Worm (Caenorhabditis elegans) whole organism, L1 larva: Measurements from ENCODE around the gene ZK1307.7.
A peak's percentile ranks its signal among the peaks of the same experiment; 100 is the strongest.

Experiments used
- blmp-1 ChIP-seq: fragments of 150-350 bp; optimal IDR thresholded peaks from 2 replicates; lab custom pipeline; 2014; ENCODE audit warnings: missing biosample characterization, missing genetic modification characterization
- ceh-82 ChIP-seq, 3 experiments: fragments of 150-350 bp in 1 of 3; sonication (generic microtip) in 2 of 3; optimal IDR thresholded peaks; 2 replicates each; lab custom pipeline; 2014 to 2017; ENCODE audit warnings: missing biosample characterization in 3 of 3, missing genetic modification characterization in 3 of 3
- ces-1 ChIP-seq: fragments of 150-350 bp; optimal IDR thresholded peaks from 2 replicates; lab custom pipeline; 2014; ENCODE audit warnings: missing biosample characterization, missing genetic modification reagents, missing genetic modification characterization
- dpl-1 ChIP-seq, 3 experiments: fragments of 150-350 bp in 2 of 3; sonication (generic microtip) in 1 of 3; optimal IDR thresholded peaks; 2 replicates each; lab custom pipeline; 2014 to 2017; ENCODE audit warnings: missing biosample characterization in 3 of 3, missing genetic modification characterization in 3 of 3, missing genetic modification reagents in 3 of 3
- efl-1 ChIP-seq, 4 experiments: fragments of 150-350 bp; optimal IDR thresholded peaks in 3 of 4; peaks in 1 of 4; 1 replicate in 1 of 4; 2 replicates in 3 of 4; lab custom pipeline; 2014; ENCODE audit warnings: missing biosample characterization in 2 of 4, missing genetic modification characterization in 2 of 4, missing genetic modification reagents in 2 of 4
- fkh-10 ChIP-seq: sonication (generic microtip); optimal IDR thresholded peaks from 2 replicates; lab custom pipeline; 2017; ENCODE audit warnings: missing biosample characterization, missing genetic modification reagents, missing genetic modification characterization
- hlh-17 ChIP-seq: fragments of 200-800 bp; sonication (Bioruptor generic); optimal IDR thresholded peaks from 2 replicates; lab custom pipeline; 2018; ENCODE audit warnings: missing genetic modification characterization, mild to moderate bottlenecking, missing compliant biosample characterization, moderate library complexity, borderline replicate concordance
- lin-14 ChIP-seq: fragments of 200-800 bp; sonication (Bioruptor generic); optimal IDR thresholded peaks from 2 replicates; lab custom pipeline; 2018; ENCODE audit warnings: mild to moderate bottlenecking, missing genetic modification characterization, moderate library complexity, missing compliant biosample characterization
- lin-15B ChIP-seq: fragments of 150-350 bp; sonication (generic microtip); optimal IDR thresholded peaks from 3 replicates; lab custom pipeline; 2014; ENCODE audit warnings: missing biosample characterization, missing genetic modification characterization
- lin-35 ChIP-seq, 2 experiments: fragments of 150-350 bp; optimal IDR thresholded peaks; 2 replicates each; lab custom pipeline; 2014; ENCODE audit warnings: missing biosample characterization in 2 of 2, missing genetic modification characterization in 2 of 2, missing genetic modification reagents in 2 of 2
- lin-39 ChIP-seq: fragments of 150-350 bp; optimal IDR thresholded peaks from 2 replicates; lab custom pipeline; 2014; ENCODE audit warnings: missing biosample characterization, missing genetic modification reagents, missing genetic modification characterization
- lsy-2 ChIP-seq, 2 experiments: fragments of 150-350 bp; optimal IDR thresholded peaks; 2 replicates each; lab custom pipeline; 2014; ENCODE audit warnings: missing biosample characterization in 2 of 2, missing genetic modification characterization in 2 of 2
- mef-2 ChIP-seq: fragments of 150-350 bp; optimal IDR thresholded peaks from 2 replicates; lab custom pipeline; 2014; ENCODE audit warnings: missing biosample characterization, missing genetic modification characterization
- mep-1 ChIP-seq: fragments of 150-350 bp; optimal IDR thresholded peaks from 2 replicates; lab custom pipeline; 2014; ENCODE audit warnings: missing biosample characterization, missing genetic modification characterization
- nhr-11 ChIP-seq: fragments of 150-350 bp; optimal IDR thresholded peaks from 2 replicates; lab custom pipeline; 2014; ENCODE audit warnings: missing biosample characterization, missing genetic modification characterization
- nhr-12 ChIP-seq: sonication (generic microtip); optimal IDR thresholded peaks from 2 replicates; lab custom pipeline; 2017; ENCODE audit warnings: missing biosample characterization, missing genetic modification characterization
- nhr-19 ChIP-seq: fragments of 200-800 bp; sonication (Bioruptor generic); conservative IDR thresholded peaks from 2 replicates; pipeline ENCODE4 v1.3.6; 2022; ENCODE audit warnings: missing genetic modification characterization, missing compliant biosample characterization
- nhr-20 ChIP-seq: sonication (generic microtip); optimal IDR thresholded peaks from 2 replicates; lab custom pipeline; 2016; ENCODE audit warnings: mild to moderate bottlenecking, missing genetic modification characterization, missing compliant biosample characterization
- nhr-237 ChIP-seq: fragments of 150-350 bp; optimal IDR thresholded peaks from 2 replicates; lab custom pipeline; 2014; ENCODE audit warnings: missing biosample characterization, missing genetic modification characterization
- nhr-71 ChIP-seq: sonication (generic microtip); optimal IDR thresholded peaks from 2 replicates; lab custom pipeline; 2016; ENCODE audit warnings: mild to moderate bottlenecking, missing genetic modification characterization, moderate library complexity, missing compliant biosample characterization
- nhr-77 ChIP-seq: fragments of 150-350 bp; optimal IDR thresholded peaks from 2 replicates; lab custom pipeline; 2014; ENCODE audit warnings: missing biosample characterization, missing genetic modification characterization
- nhr-85 ChIP-seq: sonication (generic microtip); peaks from one replicate; lab custom pipeline; 2016; ENCODE audit warnings: missing genetic modification characterization, inconsistent platforms, missing compliant biosample characterization
- rnt-1 ChIP-seq: sonication (generic microtip); optimal IDR thresholded peaks from 2 replicates; lab custom pipeline; 2016; ENCODE audit warnings: mild to moderate bottlenecking, missing genetic modification characterization, moderate library complexity, missing compliant biosample characterization
- skn-1 ChIP-seq: fragments of 150-350 bp; optimal IDR thresholded peaks from 2 replicates; lab custom pipeline; 2014; ENCODE audit warnings: missing biosample characterization, missing genetic modification characterization
- snu-23 ChIP-seq: sonication (generic microtip); optimal IDR thresholded peaks from 2 replicates; lab custom pipeline; 2016; ENCODE audit warnings: missing genetic modification characterization, missing compliant biosample characterization
- swsn-7 ChIP-seq: sonication (generic microtip); optimal IDR thresholded peaks from 2 replicates; lab custom pipeline; 2016; ENCODE audit warnings: missing genetic modification characterization, missing compliant biosample characterization
- tlp-1 ChIP-seq: fragments of 150-350 bp; optimal IDR thresholded peaks from 2 replicates; lab custom pipeline; 2014; ENCODE audit warnings: missing biosample characterization, missing genetic modification characterization
- unc-130 ChIP-seq: fragments of 150-350 bp; optimal IDR thresholded peaks from 2 replicates; lab custom pipeline; 2017; ENCODE audit warnings: missing biosample characterization, missing genetic modification characterization, inconsistent platforms
- unc-30 ChIP-seq: sonication (generic microtip); optimal IDR thresholded peaks from 2 replicates; lab custom pipeline; 2017; ENCODE audit warnings: missing biosample characterization, missing genetic modification characterization
- unc-62 ChIP-seq: fragments of 150-350 bp; optimal IDR thresholded peaks from 2 replicates; lab custom pipeline; 2014; ENCODE audit warnings: missing biosample characterization, missing genetic modification reagents, missing genetic modification characterization
- xbp-1 ChIP-seq: sonication (generic microtip); optimal IDR thresholded peaks from 2 replicates; lab custom pipeline; 2016; ENCODE audit warnings: missing genetic modification characterization, missing compliant biosample characterization
- ztf-11 ChIP-seq, 2 experiments: sonication (generic microtip); optimal IDR thresholded peaks; 2 replicates each; lab custom pipeline; 2016 to 2017; ENCODE audit warnings: missing genetic modification characterization in 2 of 2, missing biosample characterization in 1 of 2, missing compliant biosample characterization in 1 of 2

ZK1307.7 gene

DNA sequence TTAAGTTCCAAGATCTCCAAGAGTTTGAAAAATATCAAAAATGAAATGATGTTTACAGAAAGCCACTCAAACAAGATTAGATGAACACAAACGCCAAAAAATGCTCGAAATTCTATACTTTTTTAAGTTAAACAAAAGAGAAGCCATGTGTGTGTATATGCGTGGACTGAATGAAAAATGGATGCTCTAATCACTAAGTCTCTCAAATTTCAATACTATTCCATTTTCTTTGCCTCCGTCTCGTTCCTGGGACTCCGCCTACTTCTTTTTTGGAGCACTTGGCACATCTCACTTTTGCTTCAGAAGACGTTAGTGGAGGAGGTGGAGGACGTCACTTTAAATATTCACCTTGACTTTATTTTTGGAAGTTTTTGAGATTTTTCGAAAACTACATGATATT is 43.4 kb downstream of the ZK1307.7 start:
- TF ChIP-seq unc-62 (no peak), lin-14 (peak; percentile 26)

- TF ChIP-seq lin-14, result peak; percentile 28
- TF ChIP-seq unc-130 (tag; lab: Kevin White, UChicago), result no peak
Observed at ce11 chrII:9680493-9680892, 44.1 kb downstream of the ZK1307.7 start, which contains the start of gene ZK1320.13. TSS of gene ZK1320.13 (plus strand) at chrII:9680793.

DNA sequence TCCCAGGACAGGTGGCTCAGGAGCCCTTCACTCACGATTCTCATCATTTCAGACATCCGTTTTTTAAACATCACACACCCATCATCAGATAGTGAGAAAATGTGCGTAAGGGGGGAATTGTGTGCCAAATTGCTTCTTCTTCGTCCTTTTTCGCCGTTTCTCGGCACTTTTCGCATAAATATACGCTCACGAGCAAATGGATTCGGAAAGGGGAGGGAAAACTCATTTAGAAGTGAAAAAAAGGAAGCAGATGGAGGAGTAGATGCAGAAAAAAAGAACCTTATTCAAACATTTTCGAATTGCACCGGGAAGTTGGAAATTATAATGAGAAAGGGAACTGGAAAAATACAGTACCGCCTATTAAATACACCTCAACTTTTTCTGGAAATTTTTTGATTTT is 45.6 kb downstream of the ZK1307.7 start:
- TF ChIP-seq ces-1 (no peak), fkh-10 (GFP tag; lab: Kevin White, UChicago) (peak; percentile 76), lin-14 (peak; percentile 56)

- no peak for TF ChIP-seq swsn-7
- no peak for TF ChIP-seq nhr-71 (tag; lab: Kevin White, UChicago)
- no peak for TF ChIP-seq unc-30 (tag; lab: Kevin White, UChicago)
- no peak for TF ChIP-seq ztf-11 (tag; optimal IDR thresholded peaks at IDR 0.05; lab: Kevin White, UChicago)
Observed at ce11 chrII:9684175-9684574, 47.8 kb downstream of the ZK1307.7 start.

DNA sequence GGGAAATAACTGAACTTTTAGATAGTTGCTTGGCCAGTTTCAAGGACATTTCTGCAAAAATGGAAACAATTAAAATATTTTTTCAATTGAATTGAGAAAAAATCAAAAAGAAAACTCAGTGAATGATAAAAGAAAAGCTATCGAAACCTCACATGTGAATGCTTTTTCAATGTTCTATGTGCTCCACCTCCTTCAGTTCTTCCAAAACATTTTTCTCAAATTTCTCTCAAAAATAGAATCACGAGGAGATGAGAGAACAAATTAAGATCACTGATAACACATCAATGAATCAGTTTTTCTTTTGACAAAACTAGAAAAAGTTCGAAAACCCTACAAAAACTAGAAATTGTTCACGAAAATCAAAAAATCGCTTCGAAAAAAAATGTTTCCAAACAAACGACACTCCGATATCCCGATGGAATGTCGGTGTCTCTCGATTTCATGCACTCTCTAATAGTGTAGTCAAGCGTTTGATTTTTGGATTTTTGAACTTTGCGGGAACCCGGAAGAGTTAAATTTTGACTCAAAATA is 50.3 kb downstream of the ZK1307.7 start, which contains the start of gene ZK1320.9:
ZK1320.9 (minus strand) TSS at position 51 of the 531 bp plus-strand sequence.
- TF ChIP-seq snu-23 (GFP tag; lab: Kevin White, UChicago), result peak; percentile 44
- peak; percentile 45 for TF ChIP-seq nhr-71 (tag; lab: Kevin White, UChicago)
- TF ChIP-seq mef-2 (tag; lab: Kevin White, UChicago), result no peak
- peak; percentile 28 to 51 for TF ChIP-seq lsy-2 (tag; optimal IDR thresholded peaks at IDR 0.05; lab: Kevin White, UChicago)
- TF ChIP-seq nhr-12 (tag; lab: Kevin White, UChicago), result no peak
- peak; percentile 32; the same call in 1 of the 2 replicates for TF ChIP-seq nhr-19 (GFP tag; lab: Robert Waterston, UW)
- TF ChIP-seq dpl-1 (GFP tag; optimal IDR thresholded peaks at IDR 0.05; lab: Kevin White, UChicago), result peak; percentile 33 to 59 (median 48)
- peak; percentile 7 for TF ChIP-seq lin-15B (tag; lab: Kevin White, UChicago)
- TF ChIP-seq rnt-1 (tag; lab: Kevin White, UChicago), result peak; percentile 63
- TF ChIP-seq lin-35 (GFP tag; optimal IDR thresholded peaks at IDR 0.05; lab: Kevin White, UChicago), result peak; percentile 40 to 48
- TF ChIP-seq skn-1 (tag; lab: Kevin White, UChicago), result peak; percentile 30
- TF ChIP-seq nhr-20 (tag; lab: Kevin White, UChicago), result peak; percentile 83
- TF ChIP-seq tlp-1, result no peak
- peak; percentile 39 to 50 for TF ChIP-seq efl-1 (optimal IDR thresholded peaks at IDR 0.05; lab: Kevin White, UChicago)
- TF ChIP-seq efl-1 (GFP tag; optimal IDR thresholded peaks at IDR 0.05 in 1 of 2; lab: Kevin White, UChicago), result peak; percentile 58 to 74
- peak; percentile 3 for TF ChIP-seq nhr-11 (tag; lab: Kevin White, UChicago)
- TF ChIP-seq mep-1 (tag; lab: Kevin White, UChicago), result peak; percentile 67
- TF ChIP-seq lin-39 (tag; lab: Kevin White, UChicago), result no peak
- TF ChIP-seq ceh-82 (tag; optimal IDR thresholded peaks at IDR 0.05; lab: Kevin White, UChicago), result peak in 1 of 3 experiments; percentile 10
- TF ChIP-seq blmp-1, result peak; percentile 10
- TF ChIP-seq xbp-1 (tag; lab: Kevin White, UChicago), result peak; percentile 24
- TF ChIP-seq nhr-77 (tag; lab: Kevin White, UChicago), result peak; percentile 62
- TF ChIP-seq nhr-85 (tag; lab: Kevin White, UChicago), result no peak
- no peak for TF ChIP-seq hlh-17 (GFP tag; lab: Kevin White, UChicago)
- TF ChIP-seq nhr-237 (tag; lab: Kevin White, UChicago), result peak; percentile 0
- TF ChIP-seq lin-14, result peak; percentile 50
- peak; percentile 24 for TF ChIP-seq swsn-7
- TF ChIP-seq, all 84 proteins: peak for 20
